Worm (Caenorhabditis elegans): ENCODE data around the gene trip-4.

ce11 chrII:15003410-15003809 is 35.8 kb upstream of the trip-4 start, which contains the start of gene Y53F4B.10:
- no peak for TF ChIP-seq tbx-11 (GFP tag; IDR thresholded peaks at IDR 0.05)
- TF ChIP-seq ama-1 (optimal IDR thresholded peaks at IDR 0.05), result no peak
- TF ChIP-seq hmbx-1 (tag; optimal IDR thresholded peaks at IDR 0.05), result no peak
- no peak for TF ChIP-seq F13C5.2 (tag; optimal IDR thresholded peaks at IDR 0.05)
- no peak for TF ChIP-seq sea-1 (GFP tag; conservative IDR thresholded peaks at IDR 0.05)
- no peak for TF ChIP-seq pes-1 (GFP tag; IDR thresholded peaks at IDR 0.05)
- TF ChIP-seq tbx-37 (GFP tag; conservative IDR thresholded peaks at IDR 0.05), result no peak
- TF ChIP-seq ets-7 (tag; optimal IDR thresholded peaks at IDR 0.05), result no peak
- no peak for TF ChIP-seq hmg-4 (GFP tag; optimal IDR thresholded peaks at IDR 0.05)
- TF ChIP-seq hnd-1 (tag; optimal IDR thresholded peaks at IDR 0.05), result no peak
- no peak for TF ChIP-seq flt-1 (GFP tag; IDR thresholded peaks at IDR 0.05)
- no peak for TF ChIP-seq ceh-36 (tag; optimal IDR thresholded peaks at IDR 0.05)
